Worm (Caenorhabditis elegans) whole organism, L4/young adult: ENCODE data around the gene F21C10.3.

Source experiments
- W03F9.2 ChIP-seq: fragments of 150-350 bp; optimal IDR thresholded peaks from 2 replicates; lab custom pipeline; 2014; ENCODE audit warnings: missing biosample characterization, missing genetic modification characterization
- dao-5 ChIP-seq: sonication (generic microtip); optimal IDR thresholded peaks from 2 replicates; lab custom pipeline; 2016; ENCODE audit warnings: missing genotype, missing genetic modification characterization, moderate library complexity, missing compliant biosample characterization
- him-1 ChIP-seq: sonication (generic microtip); optimal IDR thresholded peaks from 2 replicates; lab custom pipeline; 2016; ENCODE audit warnings: missing genotype, missing genetic modification reagents, missing genetic modification characterization, missing compliant biosample characterization

- TF ChIP-seq him-1: no peak
- no peak for TF ChIP-seq dao-5 (tag; lab: Kevin White, UChicago)
- no peak for TF ChIP-seq W03F9.2 (tag; lab: Kevin White, UChicago)
Observed at ce11 chrV:9137618-9138017, 9.7 kb downstream of the F21C10.3 start, which contains the start of gene pitr-2.
